Fruit fly (Drosophila melanogaster): Measurements from ENCODE around the gene dyw.

DNA sequence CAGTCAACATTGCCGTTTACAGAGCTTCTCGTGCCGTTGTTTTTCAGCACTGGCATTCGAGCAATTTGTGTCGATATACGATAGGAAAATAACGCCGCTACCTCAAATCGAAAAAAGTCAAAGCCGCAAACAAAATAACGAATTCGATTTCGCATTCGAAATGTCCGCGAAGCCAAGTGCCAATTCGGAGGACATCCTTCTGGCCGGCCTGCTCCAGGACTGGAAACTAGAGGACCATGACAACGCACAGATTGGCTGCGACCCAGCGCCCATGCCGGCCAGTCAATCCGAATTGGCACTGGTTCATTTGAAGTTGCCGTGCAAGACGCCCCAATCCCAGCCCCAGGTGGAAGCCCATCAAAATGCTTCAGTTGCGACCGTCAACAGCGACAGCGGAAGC is 21.0 kb upstream of the dyw start:
- TF ChIP-seq CTCF (optimal IDR thresholded peaks at IDR 0.05) (no peak), CG8478 (optimal IDR thresholded peaks at IDR 0.05) (no peak)
